Worm (Caenorhabditis elegans) whole organism, L1 larva: Measurements from ENCODE around the gene K01D12.5.

Source experiments
- Y116A8C.19 ChIP-seq: sonication (generic microtip); optimal IDR thresholded peaks from 2 replicates; lab custom pipeline; 2016; ENCODE audit warnings: missing compliant biosample characterization, missing genetic modification characterization, borderline replicate concordance
- fkh-10 ChIP-seq: sonication (generic microtip); optimal IDR thresholded peaks from 2 replicates; lab custom pipeline; 2017; ENCODE audit warnings: missing biosample characterization, missing genetic modification reagents, missing genetic modification characterization
- nhr-11 ChIP-seq: fragments of 150-350 bp; optimal IDR thresholded peaks from 2 replicates; lab custom pipeline; 2014; ENCODE audit warnings: missing biosample characterization, missing genetic modification characterization
- ztf-11 ChIP-seq, 2 experiments: sonication (generic microtip); optimal IDR thresholded peaks; 2 replicates each; lab custom pipeline; 2016 to 2017; ENCODE audit warnings: missing genetic modification characterization in 2 of 2, missing biosample characterization in 1 of 2, missing compliant biosample characterization in 1 of 2
- ztf-4 ChIP-seq: fragments of 150-350 bp; optimal IDR thresholded peaks from 2 replicates; lab custom pipeline; 2014; ENCODE audit warnings: missing biosample characterization, missing genetic modification characterization

- TF ChIP-seq ztf-11 (tag; optimal IDR thresholded peaks at IDR 0.05; lab: Kevin White, UChicago) = no peak
- no peak for TF ChIP-seq fkh-10 (GFP tag; lab: Kevin White, UChicago)
- no peak for TF ChIP-seq nhr-11
- no peak for TF ChIP-seq Y116A8C.19 (tag; lab: Kevin White, UChicago)
- TF ChIP-seq ztf-4 (tag; lab: Kevin White, UChicago) = no peak
These were observed 43.8 kb downstream of the K01D12.5 start, which contains the start of gene pals-37 for ce11 chrV:12441420-12441819.
